Worm (Caenorhabditis elegans): ENCODE results near the gene nhr-63.

The nhr-63 gene

DNA sequence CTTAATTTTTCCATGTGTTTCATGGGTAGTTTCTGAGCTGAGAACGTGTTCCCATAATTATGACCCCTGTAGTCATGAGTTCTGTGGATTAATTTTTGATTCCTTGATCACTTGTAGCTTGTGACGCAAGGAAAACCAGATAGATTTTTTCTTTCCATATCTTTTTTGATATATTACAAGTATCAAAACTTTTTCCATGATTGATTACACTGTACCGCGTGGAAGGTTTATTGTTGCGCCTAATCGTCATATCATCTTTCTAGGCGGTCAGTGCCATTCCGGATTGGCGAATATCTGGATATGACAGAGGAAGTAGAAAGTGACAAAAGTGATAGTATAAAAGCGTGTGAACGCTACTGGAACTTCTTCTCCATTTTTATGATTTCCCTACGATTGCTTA lies 44.2 kb downstream of the nhr-63 start, which contains the start of gene ZK285.2:
Gene ZK285.2, plus strand, starts transcription at position 301 of the 400 bp plus-strand sequence.
- TF ChIP-seq lim-7 (GFP tag; IDR thresholded peaks at IDR 0.05) (no peak), ceh-62 (tag; optimal IDR thresholded peaks at IDR 0.05) (no peak), saeg-2 (GFP tag; IDR thresholded peaks at IDR 0.05) (no peak), dve-1 (tag; optimal IDR thresholded peaks at IDR 0.05; ENCODE audit: insufficient read depth) (no peak), mdl-1 (tag; optimal IDR thresholded peaks at IDR 0.05) (no peak), D1046.2 (GFP tag; IDR thresholded peaks at IDR 0.05) (no peak)

DNA sequence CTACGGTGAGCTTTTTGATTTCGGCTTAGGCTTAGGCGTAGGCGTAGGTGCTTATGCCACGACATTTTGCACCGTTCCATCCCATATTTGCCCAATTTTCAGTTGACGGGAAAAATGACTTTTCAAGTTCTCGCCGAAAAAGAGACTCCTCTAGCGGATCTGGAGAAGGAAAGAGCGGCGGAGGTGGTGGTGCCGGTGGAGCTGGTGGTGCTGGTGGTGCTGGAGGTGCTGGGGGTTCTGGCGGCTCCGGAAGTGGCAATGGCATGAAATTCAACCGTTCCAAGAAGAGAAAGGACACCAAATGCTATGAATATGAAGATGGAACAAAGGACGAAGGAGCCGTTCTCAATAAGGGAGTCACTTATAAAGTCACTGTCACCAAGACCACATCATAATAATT lies 44.7 kb downstream of the nhr-63 start:
- no peak for TF ChIP-seq lin-38 (GFP tag; IDR thresholded peaks at IDR 0.05)
- TF ChIP-seq hlh-30 (tag; optimal IDR thresholded peaks at IDR 0.05; ENCODE audit: insufficient read depth): no peak
- no peak for TF ChIP-seq pqm-1 (tag; optimal IDR thresholded peaks at IDR 0.05)
- TF ChIP-seq ceh-28 (tag; optimal IDR thresholded peaks at IDR 0.05): no peak
- TF ChIP-seq hmg-1.1 (GFP tag; IDR thresholded peaks at IDR 0.05): no peak
- no peak for TF ChIP-seq nhr-28 (tag; optimal IDR thresholded peaks at IDR 0.05)
- TF ChIP-seq F49E8.2 (tag; optimal IDR thresholded peaks at IDR 0.05; ENCODE audit: borderline replicate concordance): no peak
- TF ChIP-seq set-16 (GFP tag; IDR thresholded peaks at IDR 0.05): peak; percentile 90

DNA sequence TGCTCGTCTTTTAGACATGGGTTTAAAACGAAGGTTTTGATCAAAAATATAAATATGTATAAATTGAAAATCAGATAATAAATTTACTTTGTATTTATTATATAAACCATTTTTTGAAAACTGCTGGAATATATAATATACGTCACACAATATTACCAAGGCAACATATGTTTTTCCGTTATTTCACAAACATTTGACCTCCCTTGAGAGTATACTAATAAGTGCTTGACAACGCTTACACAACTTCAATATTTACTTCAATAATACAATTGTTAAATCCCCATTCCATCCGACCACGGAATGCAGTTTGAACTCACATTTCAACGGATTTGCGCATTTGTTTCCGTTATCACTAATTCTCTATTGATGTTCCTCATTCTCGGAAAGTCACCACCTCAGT lies 45.1 kb downstream of the nhr-63 start, which contains the start of gene str-198:
Gene str-198, plus strand, starts transcription at position 301 of the 400 bp plus-strand sequence.
- TF ChIP-seq snpc-1.2 (GFP tag; IDR thresholded peaks at IDR 0.05) (no peak), spr-3 (GFP tag; optimal IDR thresholded peaks at IDR 0.05) (no peak), madf-5 (GFP tag; IDR thresholded peaks at IDR 0.05) (no peak), ceh-82 (tag; optimal IDR thresholded peaks at IDR 0.05) (no peak), lin-39 (tag; optimal IDR thresholded peaks at IDR 0.05) (no peak), fkh-10 (GFP tag; optimal IDR thresholded peaks at IDR 0.05) (no peak), duxl-1 (tag; optimal IDR thresholded peaks at IDR 0.05; ENCODE audit: poor library complexity) (no peak), ces-1 (GFP tag; optimal IDR thresholded peaks at IDR 0.05) (no peak), nhr-48 (tag; optimal IDR thresholded peaks at IDR 0.05) (no peak), zfp-2 (tag; optimal IDR thresholded peaks at IDR 0.05) (no peak), ctbp-1 (GFP tag; IDR thresholded peaks at IDR 0.05) (no peak), F44E2.7 (GFP tag; IDR thresholded peaks at IDR 0.05) (no peak), aha-1 (tag) (no peak), spr-1 (tag; optimal IDR thresholded peaks at IDR 0.05) (no peak), unc-130 (GFP tag; optimal IDR thresholded peaks at IDR 0.05) (no peak), ztf-11 (tag; optimal IDR thresholded peaks at IDR 0.05) (no peak), ceh-62 (tag; optimal IDR thresholded peaks at IDR 0.05) (no peak)

DNA sequence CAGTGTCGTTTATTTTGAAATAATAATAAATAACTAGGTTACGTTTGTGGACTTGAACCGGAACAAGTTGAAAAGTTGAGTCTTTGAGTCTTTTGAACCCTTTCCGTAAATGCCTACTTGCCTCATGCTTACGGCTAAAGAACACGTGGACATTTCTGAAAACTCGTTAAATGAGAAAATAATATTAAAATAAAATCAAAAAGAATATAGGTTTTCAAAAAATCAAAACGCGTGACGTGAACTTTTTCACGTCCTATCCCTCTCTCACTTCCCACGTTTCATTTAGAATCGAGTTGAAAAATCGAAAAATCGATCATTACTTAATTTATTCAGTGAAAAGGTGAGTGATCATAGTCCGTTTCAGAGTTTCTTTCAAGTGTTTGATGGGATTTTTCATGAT lies 46.8 kb downstream of the nhr-63 start, which contains the start of gene best-12:
Gene best-12, plus strand, starts transcription at position 301 of the 400 bp plus-strand sequence.
- TF ChIP-seq D1046.2 (GFP tag; IDR thresholded peaks at IDR 0.05) (no peak), daf-19 (GFP tag; conservative IDR thresholded peaks at IDR 0.05) (no peak), nhr-25 (tag; optimal IDR thresholded peaks at IDR 0.05; ENCODE audit: borderline replicate concordance, insufficient read depth) (no peak)

DNA sequence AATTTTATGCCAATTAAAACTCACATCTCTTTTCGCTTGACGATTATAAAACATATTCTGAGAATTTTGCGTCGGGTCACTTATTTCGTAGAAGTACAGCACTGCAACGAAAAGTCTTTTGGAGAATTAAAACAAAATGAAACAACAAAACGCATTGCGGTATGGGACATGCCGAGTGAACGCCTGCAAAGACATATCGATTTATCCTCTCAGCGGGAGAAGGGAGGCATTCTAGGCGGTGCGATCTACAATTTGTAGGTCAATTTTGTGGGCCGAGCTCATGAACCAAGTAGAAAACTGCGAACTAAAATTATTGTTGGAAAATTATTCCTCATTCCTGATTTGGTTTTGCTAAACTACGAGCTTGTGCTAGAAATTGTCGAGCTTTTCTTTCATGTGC lies 51.0 kb downstream of the nhr-63 start, which contains the start of gene F14H3.3:
Gene F14H3.3, minus strand, starts transcription at position 101 of the 400 bp plus-strand sequence.
- TF ChIP-seq aha-1 (tag) (peak; percentile 52), lsy-2 (tag; optimal IDR thresholded peaks at IDR 0.05) (no peak), spr-1 (tag; optimal IDR thresholded peaks at IDR 0.05) (no peak)

Measured in whole organism, L4 larva.